Worm (Caenorhabditis elegans) whole organism, L4 larva: ENCODE data around the gene hda-11.

Source experiments
- ZK546.5 ChIP-seq, 2 experiments: sonication (generic microtip); optimal IDR thresholded peaks; 2 replicates each; lab custom pipeline; 2017; ENCODE audit warnings: missing biosample characterization in 2 of 2, missing genetic modification characterization in 2 of 2
- ama-1 ChIP-seq: fragments of 150-350 bp; optimal IDR thresholded peaks from 2 replicates; lab custom pipeline; 2014; ENCODE audit warnings: inconsistent platforms, mixed read lengths
- duxl-1 ChIP-seq: sonication (generic microtip); optimal IDR thresholded peaks from 2 replicates; lab custom pipeline; 2016; ENCODE audit warnings: mild to moderate bottlenecking, missing genetic modification characterization, moderate library complexity, missing compliant biosample characterization; ENCODE audit not compliant: poor library complexity
- fos-1 ChIP-seq: fragments of 150-350 bp; optimal IDR thresholded peaks from 2 replicates; lab custom pipeline; 2014; ENCODE audit warnings: missing biosample characterization, missing genetic modification characterization
- hlh-30 ChIP-seq: sonication (generic microtip); optimal IDR thresholded peaks from 2 replicates; lab custom pipeline; 2017; ENCODE audit warnings: antibody characterized with exemption, mild to moderate bottlenecking, missing genetic modification characterization, missing compliant biosample characterization; ENCODE audit not compliant: insufficient read depth
- lsy-2 ChIP-seq, 2 experiments: fragments of 150-350 bp in 1 of 2; sonication (generic microtip) in 1 of 2; optimal IDR thresholded peaks; 2 replicates each; lab custom pipeline; 2014 to 2017; ENCODE audit warnings: missing biosample characterization in 2 of 2, missing genetic modification characterization in 2 of 2
- madf-5 ChIP-seq, 2 experiments: fragments of 200-800 bp; sonication (Bioruptor generic); IDR thresholded peaks; 2 replicates each; pipeline ENCODE4 v1.3.6; 2022; ENCODE audit warnings: missing compliant biosample characterization in 2 of 2, missing genetic modification characterization in 2 of 2
- mdl-1 ChIP-seq, 2 experiments: fragments of 150-350 bp in 1 of 2; sonication (generic microtip) in 1 of 2; optimal IDR thresholded peaks; 2 replicates each; lab custom pipeline; 2014 to 2017; ENCODE audit warnings: missing biosample characterization in 2 of 2, missing genetic modification characterization in 2 of 2
- pha-4 ChIP-seq, 2 experiments: fragments of 150-350 bp in 1 of 2; fragments of 200-800 bp in 1 of 2; sonication (Bioruptor generic) in 1 of 2; IDR thresholded peaks in 1 of 2; optimal IDR thresholded peaks in 1 of 2; 2 replicates each; pipeline versions ENCODE4 v1.3.6 to Lab custom; 2014 to 2022; ENCODE audit warnings: missing genetic modification characterization in 2 of 2, missing genetic modification reagents in 2 of 2, missing biosample characterization in 1 of 2, missing compliant biosample characterization in 1 of 2
- snpc-4 ChIP-seq: fragments of 150-350 bp; optimal IDR thresholded peaks from 2 replicates; lab custom pipeline; 2014; ENCODE audit warnings: missing biosample characterization, missing genetic modification characterization

ce11 chrV:10483995-10484394, 42.0 kb upstream of the hda-11 start:
- TF ChIP-seq madf-5 (GFP tag; IDR thresholded peaks at IDR 0.05; lab: Robert Waterston, UW): no peak
- no peak for TF ChIP-seq hlh-30 (tag; lab: Kevin White, UChicago)
- no peak for TF ChIP-seq lsy-2 (tag; optimal IDR thresholded peaks at IDR 0.05; lab: Kevin White, UChicago)
- peak; percentile 23; the same call in 1 of the 2 replicates for TF ChIP-seq pha-4 (GFP tag; IDR thresholded peaks at IDR 0.05; lab: Robert Waterston, UW)
- TF ChIP-seq pha-4 (tag; optimal IDR thresholded peaks at IDR 0.05; lab: Kevin White, UChicago): no peak
- no peak for TF ChIP-seq duxl-1
- TF ChIP-seq ama-1 (lab: Kevin White, UChicago): no peak
- no peak for TF ChIP-seq ZK546.5 (tag; optimal IDR thresholded peaks at IDR 0.05; lab: Kevin White, UChicago)
- TF ChIP-seq fos-1: no peak
- no peak for TF ChIP-seq snpc-4 (tag; lab: Kevin White, UChicago)
- no peak for TF ChIP-seq mdl-1 (tag; optimal IDR thresholded peaks at IDR 0.05; lab: Kevin White, UChicago)
